Worm (Caenorhabditis elegans): ENCODE data around the gene R166.2.

The R166.2 gene

DNA sequence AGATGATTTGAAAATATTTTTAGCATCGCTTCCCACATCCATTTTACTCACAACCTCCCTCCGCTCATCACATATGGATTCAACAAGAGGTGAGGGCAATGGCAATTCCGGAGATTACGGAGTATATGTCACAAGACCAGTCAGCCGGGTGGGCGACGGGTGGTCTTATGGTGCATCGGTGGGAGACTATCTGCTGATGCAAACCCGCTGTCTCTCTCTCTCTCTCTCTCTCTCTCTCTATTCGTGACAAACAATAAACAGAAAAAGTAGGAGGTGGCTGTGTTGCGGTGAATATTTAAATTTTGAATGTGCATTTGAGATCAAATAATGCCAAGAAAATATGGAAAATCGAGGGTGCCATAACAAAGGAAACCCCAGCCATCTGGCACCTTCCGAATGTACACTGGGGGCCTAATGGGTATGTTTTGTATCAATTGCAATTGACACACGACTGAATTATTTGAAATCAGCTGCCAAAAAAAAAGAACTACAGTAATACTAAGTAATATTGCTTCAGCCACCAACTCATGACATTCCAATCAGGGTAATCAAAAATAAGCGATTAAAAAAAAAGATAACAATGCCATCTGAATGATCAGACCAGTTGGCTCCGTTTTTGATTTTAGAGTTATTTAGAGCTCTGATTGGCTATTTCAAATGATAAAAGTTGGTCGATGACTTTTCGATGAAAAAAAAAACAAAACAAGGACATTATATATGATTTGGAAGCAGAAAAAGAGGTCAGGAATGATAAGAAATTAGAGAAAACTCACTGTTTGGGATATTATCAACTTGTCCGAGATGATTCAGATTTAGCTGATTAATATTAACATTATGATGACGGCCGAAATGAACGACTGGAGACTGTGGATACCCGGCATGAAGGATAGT, 10.6 kb upstream of the R166.2 start:
- peak; percentile 40 for TF ChIP-seq tlf-1 (GFP tag; optimal IDR thresholded peaks at IDR 0.05)
- TF ChIP-seq Y56A3A.18 (GFP tag; IDR thresholded peaks at IDR 0.05), result 0 out of 2 replicates have a peak, but pooled peaks have one; percentile 6
- TF ChIP-seq F57A8.1 (GFP tag; optimal IDR thresholded peaks at IDR 0.05), result no peak
- no peak for TF ChIP-seq ztf-26 (tag; optimal IDR thresholded peaks at IDR 0.05)
- peak; percentile 31 for TF ChIP-seq ZK185.1 (tag; optimal IDR thresholded peaks at IDR 0.05; ENCODE audit: poor library complexity, severe bottlenecking)
- no peak for TF ChIP-seq F22D6.2 (tag; optimal IDR thresholded peaks at IDR 0.05)
- no peak for TF ChIP-seq die-1 (tag; optimal IDR thresholded peaks at IDR 0.05)
- no peak for TF ChIP-seq nhr-27 (tag; optimal IDR thresholded peaks at IDR 0.05)
- TF ChIP-seq lag-1 (GFP tag; IDR thresholded peaks at IDR 0.05), result no peak
- no peak for TF ChIP-seq cebp-1 (GFP tag; IDR thresholded peaks at IDR 0.05)
- peak; percentile 6 for TF ChIP-seq cebp-1 (tag; optimal IDR thresholded peaks at IDR 0.05)
- TF ChIP-seq ama-1 (optimal IDR thresholded peaks at IDR 0.05), result peak; percentile 94
- TF ChIP-seq ama-1 (GFP tag; optimal IDR thresholded peaks at IDR 0.05), result peak in 1 of 2 experiments; percentile 9
- TF ChIP-seq Y95B8A.8 (GFP tag; IDR thresholded peaks at IDR 0.05), result 0 out of 2 replicates have a peak, but pooled peaks have one; percentile 8
- no peak for TF ChIP-seq snpc-1.1 (tag; optimal IDR thresholded peaks at IDR 0.05; ENCODE audit: insufficient read depth)
- 0 out of 2 replicates have a peak, but pooled peaks have one; percentile 49 for TF ChIP-seq ztf-25 (GFP tag; IDR thresholded peaks at IDR 0.05)
- TF ChIP-seq athp-1 (tag; optimal IDR thresholded peaks at IDR 0.05), result no peak
- 0 out of 2 replicates have a peak, but pooled peaks have one; percentile 9 for TF ChIP-seq ceh-100 (GFP tag; IDR thresholded peaks at IDR 0.05)
- no peak for TF ChIP-seq sdz-38 (tag; optimal IDR thresholded peaks at IDR 0.05)
- TF ChIP-seq dox-1 (GFP tag; IDR thresholded peaks at IDR 0.05), result peak; percentile 37; the same call in 1 of the 2 replicates
- no peak for TF ChIP-seq madf-3 (GFP tag; IDR thresholded peaks at IDR 0.05)
- peak; percentile 59 for TF ChIP-seq ets-4 (GFP tag; optimal IDR thresholded peaks at IDR 0.05)
- TF ChIP-seq ztf-28 (GFP tag; IDR thresholded peaks at IDR 0.05), result 0 out of 2 replicates have a peak, but pooled peaks have one; percentile 23
- TF ChIP-seq B0336.3 (GFP tag; IDR thresholded peaks at IDR 0.05), result 0 out of 2 replicates have a peak, but pooled peaks have one; percentile 3
- TF ChIP-seq tbx-9 (tag; optimal IDR thresholded peaks at IDR 0.05; ENCODE audit: borderline replicate concordance), result no peak
- TF ChIP-seq B0019.2 (GFP tag; conservative IDR thresholded peaks at IDR 0.05), result no peak
- no peak for TF ChIP-seq attf-3 (GFP tag; conservative IDR thresholded peaks at IDR 0.05)
- peak; percentile 11 for TF ChIP-seq snpc-3.4 (tag; optimal IDR thresholded peaks at IDR 0.05)
- no peak for TF ChIP-seq F10E7.11 (tag; optimal IDR thresholded peaks at IDR 0.05)
- no peak for TF ChIP-seq F57C9.4 (tag; optimal IDR thresholded peaks at IDR 0.05)
- TF ChIP-seq madf-10 (tag; optimal IDR thresholded peaks at IDR 0.05), result no peak
- TF ChIP-seq zim-3 (tag; optimal IDR thresholded peaks at IDR 0.05), result peak; percentile 15
- TF ChIP-seq him-1 (tag; optimal IDR thresholded peaks at IDR 0.05), result no peak
- TF ChIP-seq lin-26 (GFP tag; IDR thresholded peaks at IDR 0.05), result no peak
- TF ChIP-seq Y79H2A.3 (GFP tag; conservative IDR thresholded peaks at IDR 0.05), result no peak
- no peak for TF ChIP-seq nhr-179 (tag; optimal IDR thresholded peaks at IDR 0.05)
- TF ChIP-seq B0261.1 (tag; optimal IDR thresholded peaks at IDR 0.05), result no peak
- no peak; the same call in 1 of the 2 replicates for TF ChIP-seq madf-6 (GFP tag; IDR thresholded peaks at IDR 0.05)
- no peak; the same call in 1 of the 2 replicates for TF ChIP-seq mcd-1 (GFP tag; IDR thresholded peaks at IDR 0.05)
- TF ChIP-seq xnd-1 (tag; optimal IDR thresholded peaks at IDR 0.05), result no peak
- peak; percentile 24; the same call in 1 of the 2 replicates for TF ChIP-seq hmg-1.2 (GFP tag; IDR thresholded peaks at IDR 0.05)
- TF ChIP-seq tbp1 (GFP tag; optimal IDR thresholded peaks at IDR 0.05), result peak; percentile 21
- no peak for TF ChIP-seq rec-8 (tag; optimal IDR thresholded peaks at IDR 0.05)
- 0 out of 2 replicates have a peak, but pooled peaks have one; percentile 7 for TF ChIP-seq Y53G8AR.9 (GFP tag; conservative IDR thresholded peaks at IDR 0.05)

Data from whole organism, young adult.